Worm (Caenorhabditis elegans): Measurements from ENCODE around the gene ZK686.5.

ce11 chrIII:7768963-7769362, 1.6 kb upstream of the ZK686.5 start, which contains the start of gene ZK686.3:
- TF ChIP-seq attf-6 (GFP tag; IDR thresholded peaks at IDR 0.05) (no peak), F10E7.11 (tag; optimal IDR thresholded peaks at IDR 0.05) (no peak), unc-62 (GFP tag; optimal IDR thresholded peaks at IDR 0.05) (no peak)
